Worm (Caenorhabditis elegans): Measurements from ENCODE around the gene C15H11.13.

The C15H11.13 gene

DNA sequence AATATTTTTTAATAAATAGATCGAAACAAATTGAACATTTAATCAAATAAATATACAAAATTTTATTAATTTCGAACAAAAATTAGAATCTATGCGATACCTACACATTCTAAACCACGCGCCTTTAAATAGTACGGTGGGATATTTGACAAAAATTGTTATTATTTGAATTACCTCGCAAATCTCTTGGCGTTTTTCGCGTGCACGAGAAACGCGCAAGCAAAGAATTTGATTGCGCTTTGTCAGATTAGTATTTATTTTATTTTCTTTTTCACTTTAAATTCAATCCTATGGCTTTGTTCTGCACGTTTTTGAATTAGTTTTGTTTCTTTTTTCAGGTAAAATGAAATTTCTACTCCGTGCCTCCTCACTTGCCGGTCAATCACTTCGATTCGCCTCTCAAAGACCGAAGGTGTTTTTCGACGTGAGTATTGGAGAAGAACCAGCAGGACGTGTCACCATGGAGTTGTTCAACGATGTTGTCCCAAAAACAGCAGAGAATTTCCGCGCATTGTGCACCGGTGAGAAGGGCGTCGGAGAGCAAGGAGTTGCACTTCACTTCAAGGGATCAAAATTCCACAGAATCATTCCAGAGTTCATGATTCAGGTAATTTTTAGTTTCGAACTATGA is 39.0 kb upstream of the C15H11.13 start, which contains the start of gene cyn-1 (continued):
- TF ChIP-seq jun-1 (tag; optimal IDR thresholded peaks at IDR 0.05) (peak; percentile 77), lin-15B (tag; optimal IDR thresholded peaks at IDR 0.05) (peak; percentile 88), ceh-9 (tag; optimal IDR thresholded peaks at IDR 0.05) (no peak), sea-2 (GFP tag; optimal IDR thresholded peaks at IDR 0.05) (no peak), fkh-10 (GFP tag; optimal IDR thresholded peaks at IDR 0.05) (peak; percentile 38), nhr-76 (tag; optimal IDR thresholded peaks at IDR 0.05) (no peak), nfya-1 (tag; optimal IDR thresholded peaks at IDR 0.05; ENCODE audit: insufficient read depth) (peak; percentile 94), daf-12 (tag; optimal IDR thresholded peaks at IDR 0.05) (no peak), fos-1 (tag; optimal IDR thresholded peaks at IDR 0.05) (no peak), nhr-25 (tag; optimal IDR thresholded peaks at IDR 0.05) (peak; percentile 35), ZK546.5 (tag; optimal IDR thresholded peaks at IDR 0.05) (no peak), eor-1 (tag; optimal IDR thresholded peaks at IDR 0.05) (no peak), mml-1 (tag; optimal IDR thresholded peaks at IDR 0.05) (no peak), mdl-1 (tag; optimal IDR thresholded peaks at IDR 0.05) (no peak), pha-4 (tag; optimal IDR thresholded peaks at IDR 0.05) (peak; percentile 93)

DNA sequence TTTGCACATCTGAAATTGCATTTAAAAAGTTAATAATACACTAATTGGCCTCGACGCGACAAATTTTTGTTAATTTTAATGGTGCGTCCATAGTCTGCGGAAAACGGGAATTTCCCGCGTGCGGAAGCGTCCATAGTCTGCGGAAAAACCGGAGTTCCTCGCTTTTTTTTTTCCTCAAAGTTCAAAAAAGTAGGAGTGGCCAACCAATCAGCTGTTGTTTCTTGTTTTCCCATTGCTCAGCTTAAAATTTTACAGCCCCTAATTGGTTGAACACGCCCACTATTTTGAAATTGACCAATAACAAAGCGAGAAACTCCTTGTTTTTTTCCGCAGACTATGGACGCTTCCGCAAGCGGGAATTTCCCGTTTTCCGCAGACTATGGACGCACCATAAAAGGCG is 37.5 kb upstream of the C15H11.13 start:
- TF ChIP-seq nfya-1 (tag; optimal IDR thresholded peaks at IDR 0.05; ENCODE audit: insufficient read depth) = peak; percentile 86

ce11 chrV:14358577-14358976 is 36.3 kb upstream of the C15H11.13 start, which contains the start of gene Y49A3A.4:
TSS of gene Y49A3A.4 (minus strand) at chrV:14358890.
- no peak for TF ChIP-seq ztf-4 (tag; optimal IDR thresholded peaks at IDR 0.05)
- no peak for TF ChIP-seq ceh-28 (tag; optimal IDR thresholded peaks at IDR 0.05)
- no peak for TF ChIP-seq egl-5 (tag; optimal IDR thresholded peaks at IDR 0.05)
- peak; percentile 14 for TF ChIP-seq nfya-1 (tag; optimal IDR thresholded peaks at IDR 0.05; ENCODE audit: insufficient read depth)
- TF ChIP-seq unc-62 (GFP tag; optimal IDR thresholded peaks at IDR 0.05) = no peak
- no peak for TF ChIP-seq nhr-25 (tag; optimal IDR thresholded peaks at IDR 0.05)
- peak; percentile 11 for TF ChIP-seq elt-2 (tag; optimal IDR thresholded peaks at IDR 0.05)
- peak; percentile 77 for TF ChIP-seq snpc-4 (tag; optimal IDR thresholded peaks at IDR 0.05)

ce11 chrV:14361973-14362372 is 32.9 kb upstream of the C15H11.13 start:
- TF ChIP-seq nhr-237 (tag; optimal IDR thresholded peaks at IDR 0.05) (no peak), nhr-25 (tag; optimal IDR thresholded peaks at IDR 0.05) (no peak), nhr-67 (tag; optimal IDR thresholded peaks at IDR 0.05) (no peak), egl-27 (tag; optimal IDR thresholded peaks at IDR 0.05) (no peak), nhr-28 (tag; optimal IDR thresholded peaks at IDR 0.05) (no peak), pqm-1 (tag; optimal IDR thresholded peaks at IDR 0.05) (no peak), mdl-1 (tag; optimal IDR thresholded peaks at IDR 0.05) (no peak), ZK546.5 (tag; optimal IDR thresholded peaks at IDR 0.05) (no peak), elt-1 (tag; optimal IDR thresholded peaks at IDR 0.05) (no peak), unc-62 (GFP tag; optimal IDR thresholded peaks at IDR 0.05) (no peak), lin-15B (tag; optimal IDR thresholded peaks at IDR 0.05) (no peak), nhr-76 (tag; optimal IDR thresholded peaks at IDR 0.05) (no peak), nfya-1 (tag; optimal IDR thresholded peaks at IDR 0.05; ENCODE audit: insufficient read depth) (no peak), ceh-82 (tag; optimal IDR thresholded peaks at IDR 0.05) (no peak), fkh-2 (tag; optimal IDR thresholded peaks at IDR 0.05) (no peak), nhr-77 (tag; optimal IDR thresholded peaks at IDR 0.05) (no peak)

DNA sequence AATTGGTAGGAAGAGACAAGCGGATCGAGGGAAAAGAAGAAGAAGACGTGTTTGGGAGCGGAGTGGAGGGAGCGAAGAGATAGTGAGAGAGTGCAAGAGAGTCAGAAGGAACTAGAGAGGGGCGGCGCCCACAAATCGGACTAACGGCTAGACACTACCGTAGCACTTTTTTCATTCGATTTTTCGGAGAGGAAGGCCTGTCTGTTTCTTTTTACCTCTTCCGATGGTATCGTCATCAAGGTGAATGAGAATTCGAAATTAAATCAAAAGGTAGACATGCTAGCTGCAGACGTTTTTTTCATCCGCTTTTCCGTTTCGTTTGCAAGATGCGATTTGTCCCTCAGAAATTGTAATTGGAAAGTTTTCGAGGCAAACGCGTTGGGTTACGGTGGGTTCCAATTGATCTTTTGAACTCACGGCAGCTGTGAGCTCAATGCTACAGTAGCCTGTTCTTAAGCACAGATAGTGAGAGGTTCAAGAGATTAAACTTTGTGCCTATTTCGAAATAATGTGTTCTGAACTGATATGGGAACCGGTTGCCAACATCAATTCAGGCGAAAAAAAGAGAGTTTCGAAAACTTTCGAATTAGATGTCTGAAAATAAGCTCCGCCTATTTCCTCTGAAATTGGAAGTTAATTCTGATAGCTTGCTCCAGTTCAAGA is 30.1 kb upstream of the C15H11.13 start:
- TF ChIP-seq elt-3 (tag; optimal IDR thresholded peaks at IDR 0.05) (no peak), fos-1 (tag; optimal IDR thresholded peaks at IDR 0.05) (no peak), ceh-28 (tag; optimal IDR thresholded peaks at IDR 0.05) (no peak), nhr-11 (tag; optimal IDR thresholded peaks at IDR 0.05) (no peak), sea-2 (GFP tag; optimal IDR thresholded peaks at IDR 0.05) (no peak), pqm-1 (tag; optimal IDR thresholded peaks at IDR 0.05) (no peak), skn-1 (tag; optimal IDR thresholded peaks at IDR 0.05) (no peak), ceh-9 (tag; optimal IDR thresholded peaks at IDR 0.05) (no peak), aly-2 (tag; optimal IDR thresholded peaks at IDR 0.05) (no peak), nfya-1 (tag; optimal IDR thresholded peaks at IDR 0.05; ENCODE audit: insufficient read depth) (peak; percentile 100), zag-1 (tag; optimal IDR thresholded peaks at IDR 0.05) (no peak), ama-1 (optimal IDR thresholded peaks at IDR 0.05) (peak; percentile 35), nhr-43 (tag; optimal IDR thresholded peaks at IDR 0.05; ENCODE audit: poor library complexity, severe bottlenecking) (peak; percentile 46), ceh-16 (tag; optimal IDR thresholded peaks at IDR 0.05) (no peak), lsy-12 (tag; optimal IDR thresholded peaks at IDR 0.05) (peak; percentile 29), nhr-23 (tag; optimal IDR thresholded peaks at IDR 0.05) (peak; percentile 14), hmg-11 (tag; optimal IDR thresholded peaks at IDR 0.05) (peak; percentile 66), nhr-25 (tag; optimal IDR thresholded peaks at IDR 0.05) (peak; percentile 88), lin-39 (tag; optimal IDR thresholded peaks at IDR 0.05) (peak; percentile 47), nhr-77 (tag; optimal IDR thresholded peaks at IDR 0.05) (no peak), ztf-11 (tag; optimal IDR thresholded peaks at IDR 0.05) (peak; percentile 33)

Measured in whole organism, L3 larva.